Fruit fly (Drosophila melanogaster): ENCODE results near the gene Atg16.

The Atg16 gene

dm6 chr3R:29861432-29862249 lies 26.7 kb upstream of the Atg16 start, which contains the start of the genes CG15514 and RpS8 (continued):
- TF ChIP-seq gt (GFP tag; IDR thresholded peaks at IDR 0.05) (no peak), Dp (GFP tag; optimal IDR thresholded peaks at IDR 0.05) (peak; percentile 58), nmo (GFP tag; optimal IDR thresholded peaks at IDR 0.05) (peak; percentile 77), CG6254 (GFP tag; optimal IDR thresholded peaks at IDR 0.05) (peak; percentile 35), ap (GFP tag; IDR thresholded peaks at IDR 0.05) (no peak), klu (GFP tag; IDR thresholded peaks at IDR 0.05) (no peak), danr (GFP tag; IDR thresholded peaks at IDR 0.05) (no peak), chm (GFP tag; IDR thresholded peaks at IDR 0.05) (peak; percentile 57; the same call in 1 of the 2 replicates), trem (tag; optimal IDR thresholded peaks at IDR 0.05) (peak; percentile 66), Tbp (GFP tag; optimal IDR thresholded peaks at IDR 0.05) (no peak), Ssrp (tag; optimal IDR thresholded peaks at IDR 0.05) (peak; percentile 30), mam (GFP tag; optimal IDR thresholded peaks at IDR 0.05) (peak; percentile 25), Rx (GFP tag; IDR thresholded peaks at IDR 0.05) (peak; percentile 24; the same call in 1 of the 2 replicates), CG15479 (GFP tag; optimal IDR thresholded peaks at IDR 0.05) (no peak), chn (GFP tag; optimal IDR thresholded peaks at IDR 0.05) (no peak), org-1 (GFP tag; optimal IDR thresholded peaks at IDR 0.05) (peak; percentile 44), Abd-B (GFP tag; optimal IDR thresholded peaks at IDR 0.05) (no peak), tx (GFP tag; optimal IDR thresholded peaks at IDR 0.05) (peak; percentile 7), sima (GFP tag; optimal IDR thresholded peaks at IDR 0.05) (no peak), CG18599 (GFP tag; optimal IDR thresholded peaks at IDR 0.05) (peak; percentile 81), en (GFP tag; optimal IDR thresholded peaks at IDR 0.05) (no peak), CG8765 (GFP tag; IDR thresholded peaks at IDR 0.05) (no peak), Aef1 (GFP tag; IDR thresholded peaks at IDR 0.05) (peak; percentile 45; the same call in 1 of the 3 replicates), CG8359 (GFP tag; optimal IDR thresholded peaks at IDR 0.05; ENCODE audit: borderline replicate concordance) (peak; percentile 14), Atf3 (GFP tag; optimal IDR thresholded peaks at IDR 0.05) (no peak), Fer1 (GFP tag; optimal IDR thresholded peaks at IDR 0.05) (peak; percentile 65), bcd (GFP tag; optimal IDR thresholded peaks at IDR 0.05) (peak; percentile 77), ftz-f1 (GFP tag; optimal IDR thresholded peaks at IDR 0.05) (no peak), YL-1 (GFP tag; optimal IDR thresholded peaks at IDR 0.05) (peak; percentile 96), lilli (GFP tag; optimal IDR thresholded peaks at IDR 0.05) (peak; percentile 22), CG7928 (GFP tag; optimal IDR thresholded peaks at IDR 0.05) (no peak), CG15514 (GFP tag; optimal IDR thresholded peaks at IDR 0.05) (no peak), E2f1 (GFP tag; IDR thresholded peaks at IDR 0.05) (no peak; the same call in 1 of the 2 replicates), CG12942 (GFP tag; optimal IDR thresholded peaks at IDR 0.05) (peak; percentile 3), abd-A (tag; optimal IDR thresholded peaks at IDR 0.05) (no peak), CG17568 (GFP tag; optimal IDR thresholded peaks at IDR 0.05) (no peak), CG6272 (GFP tag; IDR thresholded peaks at IDR 0.05) (no peak), ato (GFP tag; IDR thresholded peaks at IDR 0.05; ENCODE audit: partially characterized antibody) (no peak), gcm2 (GFP tag; optimal IDR thresholded peaks at IDR 0.05) (no peak), CG11085 (GFP tag; IDR thresholded peaks at IDR 0.05) (no peak), CG30020 (tag; optimal IDR thresholded peaks at IDR 0.05) (peak; percentile 72), CG12236 (GFP tag; optimal IDR thresholded peaks at IDR 0.05) (no peak), shn (GFP tag; optimal IDR thresholded peaks at IDR 0.05) (no peak), stc (GFP tag; IDR thresholded peaks at IDR 0.05) (no peak), pita (GFP tag; optimal IDR thresholded peaks at IDR 0.05) (no peak), CG15601 (tag; optimal IDR thresholded peaks at IDR 0.05) (peak; percentile 71), dmrt99B (tag; optimal IDR thresholded peaks at IDR 0.05) (no peak), mirr (GFP tag; optimal IDR thresholded peaks at IDR 0.05) (peak; percentile 73), CG9215 (GFP tag; IDR thresholded peaks at IDR 0.05) (no peak)

All from whole organism, embryonic.